Fruit fly (Drosophila melanogaster): ENCODE results near the gene Mettl2.

DNA sequence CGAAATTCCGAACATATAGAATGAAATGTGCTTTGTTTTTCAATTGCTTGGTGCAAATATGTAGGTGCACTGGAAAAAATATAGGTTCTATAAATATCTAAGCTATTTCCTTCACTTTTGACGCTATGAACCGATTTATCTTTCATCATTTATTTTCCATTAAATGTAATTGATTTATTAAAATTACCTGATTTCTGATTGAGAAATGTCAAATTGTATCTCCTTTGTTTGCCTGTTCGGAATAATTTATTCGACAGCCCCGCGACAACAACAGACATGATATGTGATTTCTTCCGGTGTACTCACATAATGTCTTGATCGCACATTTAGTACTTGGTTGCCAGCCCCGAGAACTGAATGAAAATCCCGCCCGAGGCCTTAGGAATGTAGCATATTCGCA, 29.4 kb downstream of the Mettl2 start:
- TF ChIP-seq Eip75B (GFP tag; optimal IDR thresholded peaks at IDR 0.05) (no peak), svp (GFP tag) (peak; percentile 52), Hr4 (GFP tag; optimal IDR thresholded peaks at IDR 0.05) (peak; percentile 42), acj6 (GFP tag; optimal IDR thresholded peaks at IDR 0.05) (peak; percentile 11), net (GFP tag; optimal IDR thresholded peaks at IDR 0.05) (peak; percentile 21), Ets21C (GFP tag; optimal IDR thresholded peaks at IDR 0.05) (no peak), CG31627 (GFP tag; optimal IDR thresholded peaks at IDR 0.05) (no peak), Eip78C (GFP tag) (peak; percentile 77), fd59A (GFP tag; optimal IDR thresholded peaks at IDR 0.05) (no peak), CG6854 (GFP tag; optimal IDR thresholded peaks at IDR 0.05) (no peak), CG3032 (tag; optimal IDR thresholded peaks at IDR 0.05) (no peak), CG11294 (GFP tag; IDR thresholded peaks at IDR 0.05) (no peak; the same call in 1 of the 2 replicates), CG6808 (GFP tag; optimal IDR thresholded peaks at IDR 0.05) (no peak)

All from whole organism, prepupa.